Worm (Caenorhabditis elegans) whole organism, L2 larva: ENCODE results near the gene F31A3.5.

Experiments used
- ama-1 ChIP-seq: fragments of 150-350 bp; optimal IDR thresholded peaks from 2 replicates; lab custom pipeline; 2018; ENCODE audit warnings: inconsistent platforms
- blmp-1 ChIP-seq: sonication (generic microtip); optimal IDR thresholded peaks from 2 replicates; lab custom pipeline; 2017; ENCODE audit warnings: missing genetic modification characterization, mild to moderate bottlenecking, missing compliant biosample characterization, antibody characterized with exemption, moderate library complexity; ENCODE audit not compliant: insufficient read depth
- egl-27 ChIP-seq: sonication (generic microtip); optimal IDR thresholded peaks from 3 replicates; lab custom pipeline; 2017; ENCODE audit warnings: missing biosample characterization, missing genetic modification reagents, missing genetic modification characterization
- elt-3 ChIP-seq: sonication (generic microtip); optimal IDR thresholded peaks from 2 replicates; lab custom pipeline; 2017; ENCODE audit warnings: missing biosample characterization, missing genetic modification characterization
- fos-1 ChIP-seq: fragments of 150-350 bp; optimal IDR thresholded peaks from 2 replicates; lab custom pipeline; 2014; ENCODE audit warnings: missing biosample characterization, missing genetic modification characterization
- lin-11 ChIP-seq: fragments of 150-350 bp; sonication (generic microtip); optimal IDR thresholded peaks from 2 replicates; lab custom pipeline; 2014; ENCODE audit warnings: missing biosample characterization, missing genetic modification characterization, inconsistent platforms, mixed read lengths
- lin-13 ChIP-seq: fragments of 150-350 bp; optimal IDR thresholded peaks from 2 replicates; lab custom pipeline; 2014; ENCODE audit warnings: missing biosample characterization, missing genetic modification reagents, missing genetic modification characterization
- nhr-11 ChIP-seq: fragments of 150-350 bp; optimal IDR thresholded peaks from 2 replicates; lab custom pipeline; 2014; ENCODE audit warnings: missing biosample characterization, missing genetic modification characterization
- nhr-12 ChIP-seq: fragments of 150-350 bp; optimal IDR thresholded peaks from 2 replicates; lab custom pipeline; 2014; ENCODE audit warnings: missing biosample characterization, missing genetic modification characterization
- snpc-4 ChIP-seq: fragments of 150-350 bp; optimal IDR thresholded peaks from 2 replicates; lab custom pipeline; 2014; ENCODE audit warnings: missing biosample characterization, missing genetic modification characterization
- unc-39 ChIP-seq: fragments of 150-350 bp; optimal IDR thresholded peaks from 2 replicates; lab custom pipeline; 2014; ENCODE audit warnings: missing biosample characterization, missing genetic modification characterization

DNA sequence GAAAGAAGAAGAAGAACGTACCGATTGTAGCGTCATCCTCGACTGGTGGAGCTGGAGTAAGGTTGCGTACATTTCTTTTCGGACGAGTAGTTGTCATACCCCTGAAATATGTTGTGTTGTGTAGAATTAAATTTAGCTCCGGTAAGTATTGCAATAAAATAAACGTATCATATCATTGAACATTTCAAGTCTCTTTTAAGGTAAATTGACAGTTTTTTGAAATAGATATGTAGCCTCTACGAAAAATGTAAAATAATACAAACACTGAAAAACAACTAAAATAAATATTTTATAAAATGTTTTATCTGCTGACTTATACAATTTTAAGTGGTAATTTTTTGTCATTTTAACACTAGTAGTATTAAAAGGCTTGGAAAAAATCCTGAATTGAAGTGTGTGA is 46.5 kb upstream of the F31A3.5 start, which contains the start of gene C16H3.3:
- TF ChIP-seq ama-1 (lab: Kevin White, UChicago) (no peak), nhr-12 (tag; lab: Kevin White, UChicago) (no peak), lin-11 (tag; lab: Kevin White, UChicago) (no peak), fos-1 (tag; lab: Kevin White, UChicago) (no peak), snpc-4 (tag; lab: Kevin White, UChicago) (no peak), nhr-11 (no peak), blmp-1 (tag; lab: Kevin White, UChicago) (no peak), elt-3 (tag; lab: Kevin White, UChicago) (no peak), lin-13 (GFP tag; lab: Kevin White, UChicago) (no peak), unc-39 (no peak), egl-27 (no peak)
